Worm (Caenorhabditis elegans) whole organism, L2 larva: ENCODE measurements around the gene C39F7.5.

Experiments
- C34F6.9 ChIP-seq: fragments of 150-350 bp; optimal IDR thresholded peaks from 2 replicates; lab custom pipeline; 2014; ENCODE audit warnings: missing biosample characterization, missing genetic modification characterization
- F13H6.1 ChIP-seq: sonication (generic microtip); optimal IDR thresholded peaks from 2 replicates; lab custom pipeline; 2016; ENCODE audit warnings: missing genetic modification characterization, missing compliant biosample characterization
- Y55F3AM.14 ChIP-seq: fragments of 200-800 bp; sonication (Bioruptor generic); optimal IDR thresholded peaks from 2 replicates; lab custom pipeline; 2018; ENCODE audit warnings: mild to moderate bottlenecking, missing genetic modification characterization, missing compliant biosample characterization
- ZK546.5 ChIP-seq: sonication (generic microtip); optimal IDR thresholded peaks from 2 replicates; lab custom pipeline; 2017; ENCODE audit warnings: missing biosample characterization, missing genetic modification characterization
- alr-1 ChIP-seq: fragments of 150-350 bp; optimal IDR thresholded peaks from 2 replicates; lab custom pipeline; 2014; ENCODE audit warnings: missing biosample characterization, missing genetic modification characterization
- blmp-1 ChIP-seq: sonication (generic microtip); optimal IDR thresholded peaks from 2 replicates; lab custom pipeline; 2017; ENCODE audit warnings: missing genetic modification characterization, mild to moderate bottlenecking, missing compliant biosample characterization, antibody characterized with exemption, moderate library complexity; ENCODE audit not compliant: insufficient read depth
- ceh-16 ChIP-seq: fragments of 150-350 bp; optimal IDR thresholded peaks from 2 replicates; lab custom pipeline; 2014; ENCODE audit warnings: missing biosample characterization, missing genetic modification characterization
- crh-2 ChIP-seq: sonication (generic microtip); optimal IDR thresholded peaks from 2 replicates; lab custom pipeline; 2017; ENCODE audit warnings: missing biosample characterization, missing genetic modification characterization
- egl-27 ChIP-seq: sonication (generic microtip); optimal IDR thresholded peaks from 3 replicates; lab custom pipeline; 2017; ENCODE audit warnings: missing biosample characterization, missing genetic modification reagents, missing genetic modification characterization
- elt-1 ChIP-seq: fragments of 150-350 bp; optimal IDR thresholded peaks from 2 replicates; lab custom pipeline; 2014; ENCODE audit warnings: missing biosample characterization, missing genetic modification characterization
- elt-3 ChIP-seq: sonication (generic microtip); optimal IDR thresholded peaks from 2 replicates; lab custom pipeline; 2017; ENCODE audit warnings: missing biosample characterization, missing genetic modification characterization
- fos-1 ChIP-seq: fragments of 150-350 bp; optimal IDR thresholded peaks from 2 replicates; lab custom pipeline; 2014; ENCODE audit warnings: missing biosample characterization, missing genetic modification characterization
- lin-11 ChIP-seq: fragments of 150-350 bp; sonication (generic microtip); optimal IDR thresholded peaks from 2 replicates; lab custom pipeline; 2014; ENCODE audit warnings: missing biosample characterization, missing genetic modification characterization, inconsistent platforms, mixed read lengths
- lin-13 ChIP-seq: fragments of 150-350 bp; optimal IDR thresholded peaks from 2 replicates; lab custom pipeline; 2014; ENCODE audit warnings: missing biosample characterization, missing genetic modification reagents, missing genetic modification characterization
- lin-39 ChIP-seq: fragments of 150-350 bp; optimal IDR thresholded peaks from 2 replicates; lab custom pipeline; 2014; ENCODE audit warnings: missing biosample characterization, missing genetic modification reagents, missing genetic modification characterization
- lsy-2 ChIP-seq, 2 experiments: fragments of 150-350 bp in 1 of 2; sonication (generic microtip) in 1 of 2; optimal IDR thresholded peaks; 2 replicates each; lab custom pipeline; 2014 to 2017; ENCODE audit warnings: missing biosample characterization in 2 of 2, missing genetic modification characterization in 2 of 2
- mab-5 ChIP-seq: fragments of 150-350 bp; optimal IDR thresholded peaks from 2 replicates; lab custom pipeline; 2014; ENCODE audit warnings: missing biosample characterization, missing genetic modification characterization
- mbf-1 ChIP-seq: sonication (generic microtip); optimal IDR thresholded peaks from 2 replicates; lab custom pipeline; 2017; ENCODE audit warnings: missing biosample characterization, missing genetic modification characterization
- mdl-1 ChIP-seq, 2 experiments: fragments of 150-350 bp in 1 of 2; sonication (generic microtip) in 1 of 2; optimal IDR thresholded peaks; 2 replicates each; lab custom pipeline; 2017; ENCODE audit warnings: missing biosample characterization in 2 of 2, missing genetic modification characterization in 2 of 2
- nhr-12 ChIP-seq: fragments of 150-350 bp; optimal IDR thresholded peaks from 2 replicates; lab custom pipeline; 2014; ENCODE audit warnings: missing biosample characterization, missing genetic modification characterization
- nhr-129 ChIP-seq: fragments of 150-350 bp; optimal IDR thresholded peaks from 2 replicates; lab custom pipeline; 2014; ENCODE audit warnings: missing biosample characterization, missing genetic modification characterization
- nhr-21 ChIP-seq: fragments of 150-350 bp; optimal IDR thresholded peaks from 2 replicates; lab custom pipeline; 2014; ENCODE audit warnings: missing biosample characterization, missing genetic modification characterization
- nhr-23 ChIP-seq: fragments of 150-350 bp; optimal IDR thresholded peaks from 2 replicates; lab custom pipeline; 2014; ENCODE audit warnings: missing biosample characterization, missing genetic modification reagents, missing genetic modification characterization
- nhr-237 ChIP-seq: fragments of 150-350 bp; optimal IDR thresholded peaks from 2 replicates; lab custom pipeline; 2014; ENCODE audit warnings: missing biosample characterization, missing genetic modification characterization
- nhr-25 ChIP-seq: fragments of 150-350 bp; sonication (generic microtip); optimal IDR thresholded peaks from 3 replicates; lab custom pipeline; 2014; ENCODE audit warnings: missing biosample characterization, missing genetic modification characterization
- nhr-6 ChIP-seq: fragments of 150-350 bp; optimal IDR thresholded peaks from 2 replicates; lab custom pipeline; 2014; ENCODE audit warnings: missing biosample characterization, missing genetic modification characterization
- peb-1 ChIP-seq: fragments of 150-350 bp; optimal IDR thresholded peaks from 2 replicates; lab custom pipeline; 2014; ENCODE audit warnings: missing biosample characterization, missing genetic modification characterization
- sma-3 ChIP-seq: sonication (generic microtip); optimal IDR thresholded peaks from 2 replicates; lab custom pipeline; 2016; ENCODE audit warnings: missing genetic modification reagents, missing genetic modification characterization, missing compliant biosample characterization
- sma-9 ChIP-seq, 2 experiments: fragments of 150-350 bp in 1 of 2; sonication (generic microtip) in 1 of 2; optimal IDR thresholded peaks; 2 replicates each; lab custom pipeline; 2014 to 2016; ENCODE audit warnings: missing genetic modification characterization in 2 of 2, mild to moderate bottlenecking in 1 of 2, missing biosample characterization in 1 of 2, missing compliant biosample characterization in 1 of 2, missing genetic modification reagents in 1 of 2, moderate library complexity in 1 of 2
- snpc-4 ChIP-seq: fragments of 150-350 bp; optimal IDR thresholded peaks from 2 replicates; lab custom pipeline; 2014; ENCODE audit warnings: missing biosample characterization, missing genetic modification characterization
- unc-39 ChIP-seq: fragments of 150-350 bp; optimal IDR thresholded peaks from 2 replicates; lab custom pipeline; 2014; ENCODE audit warnings: missing biosample characterization, missing genetic modification characterization
- unc-55 ChIP-seq: fragments of 150-350 bp; sonication (generic microtip); optimal IDR thresholded peaks from 3 replicates; lab custom pipeline; 2014; ENCODE audit warnings: missing biosample characterization, missing genetic modification reagents, missing genetic modification characterization
- unc-62 ChIP-seq: fragments of 150-350 bp; optimal IDR thresholded peaks from 2 replicates; lab custom pipeline; 2014; ENCODE audit warnings: missing biosample characterization, missing genetic modification reagents, missing genetic modification characterization
- zag-1 ChIP-seq: fragments of 150-350 bp; optimal IDR thresholded peaks from 2 replicates; lab custom pipeline; 2014; ENCODE audit warnings: missing biosample characterization, missing genetic modification characterization
- ztf-1 ChIP-seq: fragments of 200-800 bp; sonication (Bioruptor generic); conservative IDR thresholded peaks from 2 replicates; pipeline ENCODE4 v1.3.6; 2022; ENCODE audit warnings: missing genetic modification characterization, missing compliant biosample characterization
- ztf-11 ChIP-seq: sonication (generic microtip); optimal IDR thresholded peaks from 2 replicates; lab custom pipeline; 2017; ENCODE audit warnings: missing biosample characterization, missing genetic modification characterization
- ztf-4 ChIP-seq: fragments of 150-350 bp; optimal IDR thresholded peaks from 2 replicates; lab custom pipeline; 2014; ENCODE audit warnings: missing biosample characterization, missing genetic modification characterization

Gene C39F7.5

DNA sequence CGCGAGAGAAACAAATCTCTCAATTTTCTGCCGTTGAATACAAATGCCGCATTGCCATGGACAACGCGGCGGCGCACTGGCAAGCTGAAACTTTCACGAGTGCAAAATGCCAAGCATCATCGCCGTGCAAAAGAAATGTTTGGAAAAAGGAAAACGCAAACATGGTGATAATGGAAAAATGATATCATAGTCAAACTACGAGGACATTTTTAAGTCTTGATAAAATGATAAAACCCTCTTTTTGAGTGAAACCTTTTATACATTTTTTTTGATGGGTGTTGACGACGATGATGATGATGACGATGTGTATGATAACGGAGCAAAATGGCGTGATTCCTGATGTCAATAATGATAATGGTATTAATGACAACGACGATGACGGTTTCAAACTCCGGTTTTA, 22.7 kb downstream of the C39F7.5 start:
- TF ChIP-seq egl-27 (tag; lab: Kevin White, UChicago) (no peak), nhr-129 (no peak), fos-1 (tag; lab: Kevin White, UChicago) (peak; percentile 4), elt-3 (tag; lab: Kevin White, UChicago) (no peak), sma-9 (GFP tag; optimal IDR thresholded peaks at IDR 0.05; lab: Kevin White, UChicago) (peak; percentile 38), sma-9 (tag; optimal IDR thresholded peaks at IDR 0.05; lab: Kevin White, UChicago) (no peak)

DNA sequence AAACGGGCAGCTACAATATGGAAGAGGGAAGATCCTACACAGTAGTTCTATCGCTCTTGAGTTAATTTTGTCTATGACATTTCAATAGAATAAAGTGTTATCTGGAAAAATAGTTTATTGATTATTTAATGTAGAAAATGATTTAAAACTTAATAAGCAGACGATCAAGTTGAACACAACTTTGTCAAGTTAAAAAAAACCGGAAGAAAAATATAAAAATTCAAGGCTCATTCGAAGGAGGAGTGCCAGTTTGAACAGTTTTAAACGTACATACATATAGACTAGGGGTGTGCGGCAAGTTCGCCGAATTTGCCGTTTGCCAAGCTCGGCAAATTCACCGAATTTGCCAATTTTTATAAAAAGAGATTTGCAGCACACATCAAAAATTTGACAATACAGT, 34.7 kb downstream of the C39F7.5 start, which contains the start of gene egl-2:
TSS of gene egl-2 (minus strand) at position 101 of the 400 bp plus-strand sequence.
- TF ChIP-seq crh-2 (tag; lab: Kevin White, UChicago) (no peak), mdl-1 (tag; optimal IDR thresholded peaks at IDR 0.05; lab: Kevin White, UChicago) (no peak), elt-1 (tag; lab: Kevin White, UChicago) (no peak), nhr-237 (tag; lab: Kevin White, UChicago) (no peak), nhr-25 (no peak), fos-1 (tag; lab: Kevin White, UChicago) (no peak), ztf-4 (tag; lab: Kevin White, UChicago) (no peak), mab-5 (tag; lab: Kevin White, UChicago) (no peak), nhr-129 (no peak), ZK546.5 (tag; lab: Kevin White, UChicago) (no peak), lin-39 (tag; lab: Kevin White, UChicago) (no peak), zag-1 (tag; lab: Kevin White, UChicago) (no peak), peb-1 (tag; lab: Kevin White, UChicago) (no peak), unc-55 (GFP tag; lab: Kevin White, UChicago) (no peak), blmp-1 (tag; lab: Kevin White, UChicago) (no peak), F13H6.1 (tag; lab: Kevin White, UChicago) (no peak), snpc-4 (tag; lab: Kevin White, UChicago) (no peak), Y55F3AM.14 (no peak), C34F6.9 (tag; lab: Kevin White, UChicago) (no peak), elt-3 (tag; lab: Kevin White, UChicago) (no peak)

DNA sequence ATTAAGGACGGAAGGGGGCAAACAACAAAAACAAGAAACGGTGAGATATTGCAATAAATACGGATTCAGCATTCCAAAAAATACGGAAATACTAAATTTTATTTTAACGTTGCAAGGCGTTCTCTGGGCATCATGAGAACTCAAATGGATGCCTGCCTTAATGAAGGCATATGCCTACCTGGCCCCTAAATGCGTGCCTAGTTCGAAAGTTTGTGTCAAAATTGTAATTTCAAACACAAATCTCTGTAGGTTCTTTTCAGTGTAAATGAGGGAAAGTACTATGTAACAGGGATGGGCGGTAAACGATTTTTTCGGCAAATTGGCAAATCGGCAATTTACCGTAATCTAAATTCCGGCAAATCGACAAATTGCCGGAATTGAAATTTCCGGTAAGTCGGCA, 37.5 kb downstream of the C39F7.5 start:
- TF ChIP-seq sma-9 (GFP tag; optimal IDR thresholded peaks at IDR 0.05; lab: Kevin White, UChicago) (no peak), sma-9 (tag; optimal IDR thresholded peaks at IDR 0.05; lab: Kevin White, UChicago) (no peak)
- TF ChIP-seq, all 48 proteins: peak for 0

DNA sequence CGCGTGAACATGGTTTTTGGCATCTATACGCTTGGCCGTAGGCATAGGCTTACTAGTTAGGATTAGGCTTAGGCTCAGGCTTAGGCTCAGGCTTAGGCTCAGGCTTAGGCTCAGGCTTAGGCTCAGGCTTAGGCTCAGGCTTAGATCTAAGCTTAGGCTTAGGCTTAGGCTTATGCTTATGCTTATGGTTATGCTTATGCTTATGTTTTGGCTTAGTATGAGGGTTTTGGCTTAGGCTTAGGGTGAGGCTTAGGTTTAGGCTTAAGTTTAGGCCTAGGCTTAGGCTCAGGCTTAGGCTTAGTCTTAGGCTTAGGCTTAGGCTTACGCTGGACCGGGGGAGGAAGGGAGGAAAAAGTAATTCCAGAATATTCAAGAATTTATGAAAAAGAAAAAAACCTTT, 41.3 kb downstream of the C39F7.5 start:
- TF ChIP-seq unc-62 = no peak
- TF ChIP-seq, all 48 proteins: peak for 0

DNA sequence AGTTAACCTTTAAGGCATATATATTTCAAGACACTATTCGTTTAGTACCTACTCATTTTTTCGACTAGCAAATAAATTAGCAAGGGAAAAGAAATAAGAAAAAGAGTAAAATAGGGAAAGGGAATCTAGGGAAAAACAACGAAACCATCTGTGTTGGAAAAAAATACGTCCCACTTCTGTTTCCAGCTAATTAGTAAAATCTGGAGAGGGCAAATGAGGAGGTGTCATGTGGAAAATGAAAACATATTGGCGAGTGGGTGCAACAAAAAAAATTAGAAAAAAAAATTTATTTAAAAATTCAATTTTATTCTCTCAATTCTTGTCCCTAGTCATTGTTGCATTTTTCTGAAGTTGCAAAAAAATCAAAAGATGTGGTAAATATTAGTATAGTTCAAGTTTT, 43.2 kb downstream of the C39F7.5 start:
- TF ChIP-seq lin-13 (GFP tag; lab: Kevin White, UChicago) = no peak
- TF ChIP-seq nhr-6 (tag; lab: Kevin White, UChicago) = no peak
- no peak for TF ChIP-seq crh-2 (tag; lab: Kevin White, UChicago)
- TF ChIP-seq egl-27 (tag; lab: Kevin White, UChicago) = no peak
- no peak for TF ChIP-seq nhr-129
- TF ChIP-seq, all 48 proteins: peak for 0

DNA sequence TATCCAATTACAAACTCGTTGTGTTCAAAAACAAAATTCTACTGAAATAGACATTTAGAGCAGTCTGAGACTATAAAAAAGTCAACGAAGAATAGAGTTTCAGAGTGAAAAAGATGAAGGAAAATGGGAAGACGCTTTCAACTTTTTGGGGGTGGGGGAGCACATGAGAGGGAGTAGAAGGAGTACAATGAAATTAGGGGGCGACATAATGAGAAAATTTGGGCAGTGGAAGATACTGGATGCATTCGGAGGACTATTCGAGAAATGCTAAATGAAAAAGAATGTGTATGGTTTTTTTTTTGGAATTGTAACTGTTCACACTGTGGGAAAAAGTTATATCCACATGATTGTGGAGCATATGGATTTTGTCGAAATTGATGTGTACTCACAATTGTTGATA, 48.7 kb downstream of the C39F7.5 start:
- no peak for TF ChIP-seq ZK546.5 (tag; lab: Kevin White, UChicago)
- no peak for TF ChIP-seq nhr-21 (tag; lab: Kevin White, UChicago)
- no peak for TF ChIP-seq crh-2 (tag; lab: Kevin White, UChicago)
- no peak for TF ChIP-seq alr-1
- no peak for TF ChIP-seq ztf-1 (GFP tag; lab: Robert Waterston, UW)
- TF ChIP-seq nhr-6 (tag; lab: Kevin White, UChicago) = no peak
- TF ChIP-seq ztf-11 (tag; lab: Kevin White, UChicago) = no peak
- no peak for TF ChIP-seq nhr-12 (tag; lab: Kevin White, UChicago)
- no peak for TF ChIP-seq ceh-16 (tag; lab: Kevin White, UChicago)
- no peak for TF ChIP-seq mbf-1 (tag; lab: Kevin White, UChicago)
- TF ChIP-seq nhr-23 (tag; lab: Kevin White, UChicago) = no peak
- TF ChIP-seq nhr-237 (tag; lab: Kevin White, UChicago) = no peak
- no peak for TF ChIP-seq unc-39 (tag; lab: Kevin White, UChicago)
- no peak for TF ChIP-seq sma-3 (GFP tag; lab: Kevin White, UChicago)
- TF ChIP-seq lsy-2 (tag; optimal IDR thresholded peaks at IDR 0.05; lab: Kevin White, UChicago) = no peak
- TF ChIP-seq nhr-25 = no peak
- no peak for TF ChIP-seq fos-1 (tag; lab: Kevin White, UChicago)
- no peak for TF ChIP-seq lin-11 (tag; lab: Kevin White, UChicago)
- TF ChIP-seq, all 48 proteins: peak for 0
